Fruit fly (Drosophila melanogaster): Measurements from ENCODE around the gene CG4218.

dm6 chr2L:14499078-14499477 is 49.8 kb downstream of the CG4218 start:
- TF ChIP-seq usp (GFP tag; optimal IDR thresholded peaks at IDR 0.05) = no peak
- TF ChIP-seq pan (optimal IDR thresholded peaks at IDR 0.05) = no peak
- TF ChIP-seq psq (optimal IDR thresholded peaks at IDR 0.05) = no peak
